Worm (Caenorhabditis elegans): Measurements from ENCODE around the gene T28A8.5.

T28A8.5 gene

ce11 chrIII:13501599-13501998 is at the start of gene T28A8.5:
Gene T28A8.5 (plus strand): TSS chrIII:13501630.
- TF ChIP-seq mdl-1 (tag; optimal IDR thresholded peaks at IDR 0.05) (no peak), ZK546.5 (tag; optimal IDR thresholded peaks at IDR 0.05) (no peak), nhr-25 (tag; optimal IDR thresholded peaks at IDR 0.05) (no peak), sma-3 (GFP tag; optimal IDR thresholded peaks at IDR 0.05) (no peak), C34F6.9 (tag; optimal IDR thresholded peaks at IDR 0.05) (no peak), sem-4 (tag; optimal IDR thresholded peaks at IDR 0.05) (no peak), dmd-4 (tag; optimal IDR thresholded peaks at IDR 0.05) (no peak), nhr-21 (tag; optimal IDR thresholded peaks at IDR 0.05) (no peak), blmp-1 (tag; optimal IDR thresholded peaks at IDR 0.05; ENCODE audit: insufficient read depth) (no peak), lsy-2 (tag; optimal IDR thresholded peaks at IDR 0.05) (no peak), skn-1 (tag; optimal IDR thresholded peaks at IDR 0.05) (no peak), elt-3 (tag; optimal IDR thresholded peaks at IDR 0.05) (no peak), mab-5 (tag; optimal IDR thresholded peaks at IDR 0.05) (no peak), F13H6.1 (tag; optimal IDR thresholded peaks at IDR 0.05) (no peak)

ce11 chrIII:13452824-13453223 is 48.6 kb upstream of the T28A8.5 start:
- TF ChIP-seq fos-1 (tag; optimal IDR thresholded peaks at IDR 0.05) (peak; percentile 31), unc-55 (GFP tag; optimal IDR thresholded peaks at IDR 0.05) (no peak), sma-3 (GFP tag; optimal IDR thresholded peaks at IDR 0.05) (no peak), skn-1 (tag; optimal IDR thresholded peaks at IDR 0.05) (no peak), ZK546.5 (tag; optimal IDR thresholded peaks at IDR 0.05) (no peak)

ce11 chrIII:13455207-13455606 is 46.2 kb upstream of the T28A8.5 start, which contains the start of gene cua-1:
Gene cua-1 (minus strand): TSS chrIII:13455307.
- TF ChIP-seq zag-1 (tag; optimal IDR thresholded peaks at IDR 0.05) (no peak), C34F6.9 (tag; optimal IDR thresholded peaks at IDR 0.05) (no peak), skn-1 (tag; optimal IDR thresholded peaks at IDR 0.05) (no peak), sma-3 (GFP tag; optimal IDR thresholded peaks at IDR 0.05) (no peak)

- TF ChIP-seq ceh-82 (tag; optimal IDR thresholded peaks at IDR 0.05) (no peak), nhr-129 (tag; optimal IDR thresholded peaks at IDR 0.05) (peak; percentile 73), dmd-4 (tag; optimal IDR thresholded peaks at IDR 0.05) (no peak), ztf-1 (GFP tag; conservative IDR thresholded peaks at IDR 0.05) (no peak), ztf-4 (tag; optimal IDR thresholded peaks at IDR 0.05) (no peak), lsy-2 (tag; optimal IDR thresholded peaks at IDR 0.05) (peak in 1 of 2 experiments; percentile 64), mbf-1 (tag; optimal IDR thresholded peaks at IDR 0.05) (no peak), aly-2 (tag; optimal IDR thresholded peaks at IDR 0.05) (no peak), blmp-1 (tag; optimal IDR thresholded peaks at IDR 0.05; ENCODE audit: insufficient read depth) (no peak), mab-5 (tag; optimal IDR thresholded peaks at IDR 0.05) (no peak), skn-1 (tag; optimal IDR thresholded peaks at IDR 0.05) (no peak), alr-1 (tag; optimal IDR thresholded peaks at IDR 0.05) (no peak), nhr-12 (tag; optimal IDR thresholded peaks at IDR 0.05) (no peak), ama-1 (optimal IDR thresholded peaks at IDR 0.05) (no peak), nhr-21 (tag; optimal IDR thresholded peaks at IDR 0.05) (no peak), unc-39 (tag; optimal IDR thresholded peaks at IDR 0.05) (no peak), egl-27 (tag; optimal IDR thresholded peaks at IDR 0.05) (no peak), Y55F3AM.14 (GFP tag; optimal IDR thresholded peaks at IDR 0.05) (no peak), sma-9 (GFP tag; optimal IDR thresholded peaks at IDR 0.05) (peak; percentile 12), sma-9 (tag; optimal IDR thresholded peaks at IDR 0.05) (no peak), crh-2 (tag; optimal IDR thresholded peaks at IDR 0.05) (peak; percentile 66), lin-13 (GFP tag; optimal IDR thresholded peaks at IDR 0.05) (peak; percentile 53), unc-55 (GFP tag; optimal IDR thresholded peaks at IDR 0.05) (peak; percentile 92), nhr-11 (tag; optimal IDR thresholded peaks at IDR 0.05) (no peak), nhr-77 (tag; optimal IDR thresholded peaks at IDR 0.05) (no peak), peb-1 (tag; optimal IDR thresholded peaks at IDR 0.05) (no peak), ceh-16 (tag; optimal IDR thresholded peaks at IDR 0.05) (no peak), C34F6.9 (tag; optimal IDR thresholded peaks at IDR 0.05) (peak; percentile 73), zag-1 (tag; optimal IDR thresholded peaks at IDR 0.05) (peak; percentile 1), nhr-23 (tag; optimal IDR thresholded peaks at IDR 0.05) (no peak), nhr-237 (tag; optimal IDR thresholded peaks at IDR 0.05) (no peak)
These were observed 45.6 kb upstream of the T28A8.5 start for ce11 chrIII:13455816-13456215.

All from whole organism, L2 larva.